Fruit fly (Drosophila melanogaster) whole organism, embryonic: Measurements from ENCODE around the gene Pp1alpha-96A.

Experiments
- Bdp1 ChIP-seq: fragments of 200-800 bp; sonication (Bioruptor generic); optimal IDR thresholded peaks from 3 replicates; lab custom pipeline; 2016; ENCODE audit warnings: missing biosample characterization, missing genetic modification characterization
- CG11560 ChIP-seq: fragments of 200-800 bp; sonication (Bioruptor generic); IDR thresholded peaks from 3 replicates; pipeline ENCODE4 v1.3.6; 2022; ENCODE audit warnings: missing biosample characterization, missing genetic modification characterization
- CG11695 ChIP-seq: fragments of 200-800 bp; sonication (Bioruptor generic); IDR thresholded peaks from 3 replicates; pipeline ENCODE4 v1.3.6; 2022; ENCODE audit warnings: missing biosample characterization, missing genetic modification characterization
- CG11723 ChIP-seq: fragments of 200-800 bp; sonication (Bioruptor generic); optimal IDR thresholded peaks from 2 replicates; lab custom pipeline; 2017; ENCODE audit warnings: missing biosample characterization, mild to moderate bottlenecking, missing genetic modification characterization
- CG14014 ChIP-seq: fragments of 200-800 bp; sonication (Bioruptor generic); IDR thresholded peaks from 2 replicates; pipeline ENCODE4 v1.3.6; 2022; ENCODE audit warnings: missing biosample characterization, missing genetic modification characterization
- CG16863 ChIP-seq: fragments of 200-800 bp; sonication (Bioruptor generic); optimal IDR thresholded peaks from 3 replicates; lab custom pipeline; 2016; ENCODE audit warnings: missing biosample characterization, missing genetic modification characterization
- CG17361 ChIP-seq: fragments of 200-800 bp; sonication (Bioruptor generic); IDR thresholded peaks from 3 replicates; pipeline ENCODE4 v1.3.6; 2022; ENCODE audit warnings: missing biosample characterization, missing genetic modification characterization
- CG18262 ChIP-seq: fragments of 200-800 bp; optimal IDR thresholded peaks from 3 replicates; lab custom pipeline; 2019; ENCODE audit warnings: missing biosample characterization, mild to moderate bottlenecking, missing genetic modification characterization, moderate library complexity
- CG2116 ChIP-seq: fragments of 200-800 bp; sonication (Bioruptor generic); optimal IDR thresholded peaks from 3 replicates; lab custom pipeline; 2018; ENCODE audit warnings: missing biosample characterization, mild to moderate bottlenecking, missing genetic modification characterization
- CG2129 ChIP-seq: fragments of 200-800 bp; sonication (Bioruptor generic); IDR thresholded peaks from 2 replicates; pipeline ENCODE4 v1.3.6; 2022; ENCODE audit warnings: missing biosample characterization, missing genetic modification characterization; ENCODE audit not compliant: partially characterized antibody
- CG30431 ChIP-seq: fragments of 200-800 bp; sonication (Bioruptor generic); optimal IDR thresholded peaks from 2 replicates; lab custom pipeline; 2017; ENCODE audit warnings: missing biosample characterization, missing genetic modification characterization
- CG3281 ChIP-seq: fragments of 200-800 bp; sonication (Bioruptor generic); optimal IDR thresholded peaks from 3 replicates; lab custom pipeline; 2017; ENCODE audit warnings: missing biosample characterization, mild to moderate bottlenecking, missing genetic modification characterization
- CG34422 ChIP-seq: fragments of 200-800 bp; sonication (Bioruptor generic); IDR thresholded peaks from 3 replicates; pipeline ENCODE4 v1.3.6; 2022; ENCODE audit warnings: missing biosample characterization, missing genetic modification characterization
- CG3995 ChIP-seq: fragments of 200-800 bp; sonication (Bioruptor generic); optimal IDR thresholded peaks from 3 replicates; lab custom pipeline; 2016; ENCODE audit warnings: missing biosample characterization, missing genetic modification characterization
- CG6689 ChIP-seq: fragments of 200-800 bp; sonication (Bioruptor generic); IDR thresholded peaks from 2 replicates; pipeline ENCODE4 v1.3.6; 2022; ENCODE audit warnings: missing biosample characterization, missing genetic modification characterization
- CG7987 ChIP-seq: fragments of 200-800 bp; sonication (Bioruptor generic); optimal IDR thresholded peaks from 2 replicates; lab custom pipeline; 2018; ENCODE audit warnings: missing biosample characterization, mild to moderate bottlenecking, missing genetic modification characterization, moderate library complexity
- CG8290 ChIP-seq, 3 experiments: fragments of 200-800 bp; sonication (Bioruptor generic); optimal IDR thresholded peaks; 2 replicates each; lab custom pipeline; 2016 to 2019; ENCODE audit warnings: missing biosample characterization in 3 of 3, missing genetic modification characterization in 3 of 3, mild to moderate bottlenecking in 2 of 3, moderate library complexity in 1 of 3
- CG9215 ChIP-seq: fragments of 200-800 bp; sonication (Bioruptor generic); IDR thresholded peaks from 2 replicates; pipeline ENCODE4 v1.3.6; 2022; ENCODE audit warnings: missing biosample characterization, missing genetic modification characterization
- D ChIP-seq, 2 experiments: fragments of 200-800 bp in 1 of 2; fragments of >200 bp in 1 of 2; sonication (Bioruptor generic) in 1 of 2; optimal IDR thresholded peaks; 2 replicates in 1 of 2; 3 replicates in 1 of 2; lab custom pipeline; 2017; ENCODE audit warnings: mild to moderate bottlenecking in 1 of 2, missing biosample characterization in 1 of 2, missing genetic modification characterization in 1 of 2, missing genetic modification reagents in 1 of 2
- Dbx ChIP-seq: fragments of 200-800 bp; sonication (Bioruptor generic); IDR thresholded peaks from 3 replicates; pipeline ENCODE4 v1.3.6; 2022; ENCODE audit warnings: missing biosample characterization, missing genetic modification characterization
- Dfd ChIP-seq, 2 experiments: fragments of >200 bp; optimal IDR thresholded peaks; 2 replicates each; lab custom pipeline; 2017; ENCODE audit warnings: missing biosample characterization in 2 of 2, missing genetic modification characterization in 2 of 2
- Dip2 ChIP-seq: fragments of 200-800 bp; sonication (Bioruptor generic); IDR thresholded peaks from 2 replicates; pipeline ENCODE4 v1.3.6; 2022; ENCODE audit warnings: missing biosample characterization, missing genetic modification characterization
- Drgx ChIP-seq: fragments of 200-800 bp; sonication (Bioruptor generic); IDR thresholded peaks from 2 replicates; pipeline ENCODE4 v1.3.6; 2022; ENCODE audit warnings: missing biosample characterization, missing genetic modification characterization
- Fer3 ChIP-seq: fragments of 200-800 bp; sonication (Bioruptor generic); optimal IDR thresholded peaks from 2 replicates; lab custom pipeline; 2018; ENCODE audit warnings: missing biosample characterization, mild to moderate bottlenecking, missing genetic modification characterization, moderate library complexity
- HHEX ChIP-seq: fragments of 200-800 bp; sonication (Bioruptor generic); optimal IDR thresholded peaks from 3 replicates; lab custom pipeline; 2017; ENCODE audit warnings: missing biosample characterization, mild to moderate bottlenecking, missing genetic modification characterization, missing genetic modification reagents
- Jarid2 ChIP-seq: fragments of 200-800 bp; sonication (Bioruptor generic); optimal IDR thresholded peaks from 3 replicates; lab custom pipeline; 2017; ENCODE audit warnings: mild to moderate bottlenecking, missing biosample characterization, missing genetic modification reagents, missing genetic modification characterization
- Kr ChIP-seq: fragments of 200-800 bp; sonication (Bioruptor generic); optimal IDR thresholded peaks from 2 replicates; lab custom pipeline; 2017; ENCODE audit warnings: missing biosample characterization, mild to moderate bottlenecking, missing genetic modification characterization
- Nf-YB ChIP-seq: fragments of 200-800 bp; sonication (Bioruptor generic); optimal IDR thresholded peaks from 3 replicates; lab custom pipeline; 2019; ENCODE audit warnings: missing biosample characterization, mild to moderate bottlenecking, missing genetic modification characterization, moderate library complexity
- ara ChIP-seq: fragments of 200-800 bp; sonication (Bioruptor generic); IDR thresholded peaks from 2 replicates; pipeline ENCODE4 v1.3.6; 2022; ENCODE audit warnings: missing biosample characterization, missing genetic modification characterization
- bcd ChIP-seq: fragments of 200-800 bp; sonication (Bioruptor generic); optimal IDR thresholded peaks from 2 replicates; lab custom pipeline; 2017; ENCODE audit warnings: missing biosample characterization, mild to moderate bottlenecking, missing genetic modification characterization
- br ChIP-seq: fragments of >200 bp; optimal IDR thresholded peaks from 2 replicates; lab custom pipeline; 2017
- dan ChIP-seq: fragments of 200-800 bp; sonication (Bioruptor generic); IDR thresholded peaks from 2 replicates; pipeline ENCODE4 v1.3.6; 2022; ENCODE audit warnings: missing biosample characterization, missing genetic modification characterization
- dimm ChIP-seq: fragments of 200-800 bp; sonication (Bioruptor generic); IDR thresholded peaks from 2 replicates; pipeline ENCODE4 v1.3.6; 2022; ENCODE audit warnings: missing biosample characterization, missing genetic modification characterization
- dmrt99B ChIP-seq: fragments of 200-800 bp; sonication (Bioruptor generic); optimal IDR thresholded peaks from 2 replicates; lab custom pipeline; 2018; ENCODE audit warnings: missing biosample characterization, mild to moderate bottlenecking, missing genetic modification characterization, moderate library complexity
- ems ChIP-seq: fragments of 200-800 bp; sonication (Bioruptor generic); optimal IDR thresholded peaks from 3 replicates; lab custom pipeline; 2016; ENCODE audit warnings: missing biosample characterization, missing genetic modification characterization
- fru ChIP-seq: fragments of >200 bp; optimal IDR thresholded peaks from 2 replicates; lab custom pipeline; 2017
- gfzf ChIP-seq: fragments of 200-800 bp; sonication (Bioruptor generic); optimal IDR thresholded peaks from 2 replicates; lab custom pipeline; 2016; ENCODE audit warnings: missing biosample characterization, mild to moderate bottlenecking, missing genetic modification characterization, moderate library complexity
- h ChIP-seq: fragments of >200 bp; optimal IDR thresholded peaks from 2 replicates; lab custom pipeline; 2017
- kay ChIP-seq: fragments of 200-800 bp; sonication (Bioruptor generic); optimal IDR thresholded peaks from 2 replicates; lab custom pipeline; 2016; ENCODE audit warnings: missing biosample characterization, missing genetic modification characterization
- lola ChIP-seq, 3 experiments: fragments of >200 bp in 2 of 3; fragments of 200-800 bp in 1 of 3; sonication (Bioruptor generic) in 1 of 3; optimal IDR thresholded peaks; 2 replicates each; lab custom pipeline; 2017 to 2019; ENCODE audit warnings: missing biosample characterization in 3 of 3, missing genetic modification characterization in 3 of 3, mild to moderate bottlenecking in 1 of 3, moderate library complexity in 1 of 3
- mam ChIP-seq: fragments of 200-800 bp; sonication (Bioruptor generic); optimal IDR thresholded peaks from 3 replicates; lab custom pipeline; 2016; ENCODE audit warnings: missing biosample characterization, missing genetic modification characterization
- odd ChIP-seq: fragments of 200-800 bp; sonication (Bioruptor generic); optimal IDR thresholded peaks from 2 replicates; lab custom pipeline; 2017; ENCODE audit warnings: missing biosample characterization, mild to moderate bottlenecking, missing genetic modification characterization
- peb ChIP-seq: fragments of 200-800 bp; sonication (Bioruptor generic); IDR thresholded peaks from 2 replicates; pipeline ENCODE4 v1.3.6; 2022; ENCODE audit warnings: missing biosample characterization, missing genetic modification characterization
- prd ChIP-seq, 3 experiments: fragments of >200 bp in 2 of 3; fragments of 200-800 bp in 1 of 3; sonication (Bioruptor generic) in 1 of 3; optimal IDR thresholded peaks in 2 of 3; IDR thresholded peaks in 1 of 3; 2 replicates in 2 of 3; 3 replicates in 1 of 3; pipeline versions ENCODE4 v1.3.6 to Lab custom; 2017 to 2022; ENCODE audit warnings: missing biosample characterization in 1 of 3, missing genetic modification characterization in 1 of 3
- schlank ChIP-seq: fragments of 200-800 bp; sonication (Bioruptor generic); optimal IDR thresholded peaks from 2 replicates; lab custom pipeline; 2018; ENCODE audit warnings: missing biosample characterization, mild to moderate bottlenecking, missing genetic modification characterization
- slp2 ChIP-seq: fragments of 200-800 bp; sonication (Bioruptor generic); optimal IDR thresholded peaks from 2 replicates; lab custom pipeline; 2016; ENCODE audit warnings: missing biosample characterization, missing genetic modification characterization
- tgo ChIP-seq: fragments of 200-800 bp; sonication (Bioruptor generic); IDR thresholded peaks from 3 replicates; pipeline ENCODE4 v1.3.6; 2022; ENCODE audit warnings: missing biosample characterization, missing genetic modification characterization
- tio ChIP-seq: fragments of 200-800 bp; sonication (Bioruptor generic); optimal IDR thresholded peaks from 2 replicates; lab custom pipeline; 2017; ENCODE audit warnings: missing biosample characterization, missing genetic modification characterization, inconsistent platforms
- trem ChIP-seq: fragments of 200-800 bp; optimal IDR thresholded peaks from 3 replicates; lab custom pipeline; 2019; ENCODE audit warnings: missing biosample characterization, mild to moderate bottlenecking, missing genetic modification characterization, moderate library complexity
- unc-4 ChIP-seq: fragments of 200-800 bp; sonication (Bioruptor generic); IDR thresholded peaks from 2 replicates; pipeline ENCODE4 v1.3.6; 2022; ENCODE audit warnings: missing biosample characterization, missing genetic modification characterization; ENCODE audit not compliant: partially characterized antibody
- zfh1 ChIP-seq: fragments of 200-800 bp; sonication (Bioruptor generic); IDR thresholded peaks from 3 replicates; pipeline ENCODE4 v1.3.6; 2022; ENCODE audit warnings: missing biosample characterization, missing genetic modification characterization

Gene Pp1alpha-96A

DNA sequence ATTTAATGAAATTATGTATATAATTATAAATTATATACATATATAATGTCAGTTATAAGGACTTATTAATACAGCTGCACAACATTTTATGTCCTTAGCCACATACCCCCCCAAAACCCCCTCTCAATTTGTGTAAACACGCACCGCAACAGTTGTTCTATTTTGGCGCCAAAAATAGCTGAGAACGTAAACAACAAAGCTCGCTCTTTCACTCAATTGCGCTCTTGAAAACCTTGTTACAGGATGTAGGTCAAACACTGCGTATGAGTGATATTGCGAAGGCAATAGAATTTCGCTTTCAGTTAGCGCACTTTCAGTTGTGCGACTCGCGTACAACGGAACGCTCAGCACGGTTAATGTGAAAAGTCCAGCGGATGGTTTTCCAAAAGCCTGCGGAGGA lies 26.3 kb downstream of the Pp1alpha-96A start, which contains the start of gene Esyt2 (continued):
- TF ChIP-seq ara (GFP tag; lab: Robert Waterston, UW) (no peak), Jarid2 (peak; percentile 5), HHEX (GFP tag; lab: Kevin White, UChicago) (peak; percentile 55), lola (GFP tag; optimal IDR thresholded peaks at IDR 0.05; lab: Kevin White, UChicago) (no peak), Drgx (GFP tag; lab: Robert Waterston, UW) (peak; percentile 71), zfh1 (peak; percentile 6; the same call in 1 of the 3 replicates), CG34422 (GFP tag; lab: Robert Waterston, UW) (peak; percentile 64; the same call in 1 of the 3 replicates), CG16863 (GFP tag; lab: Kevin White, UChicago) (no peak), ems (GFP tag; lab: Kevin White, UChicago) (no peak), br (lab: Kevin White, UChicago) (no peak), schlank (tag; lab: Kevin White, UChicago) (no peak), odd (GFP tag; lab: Kevin White, UChicago) (no peak), D (optimal IDR thresholded peaks at IDR 0.05; lab: Kevin White, UChicago) (no peak), D (GFP tag; optimal IDR thresholded peaks at IDR 0.05; lab: Kevin White, UChicago) (no peak), gfzf (GFP tag; lab: Kevin White, UChicago) (no peak), mam (GFP tag; lab: Kevin White, UChicago) (peak; percentile 10), h (no peak), CG11560 (tag; lab: Robert Waterston, UW) (no peak), CG2129 (GFP tag; lab: Robert Waterston, UW) (no peak), CG11695 (peak; percentile 63; the same call in 2 of the 3 replicates), CG14014 (GFP tag; lab: Robert Waterston, UW) (peak; percentile 28; the same call in 1 of the 2 replicates), tgo (peak; percentile 58; the same call in 2 of the 3 replicates), bcd (GFP tag; lab: Kevin White, UChicago) (peak; percentile 53), peb (no peak), CG3995 (GFP tag; lab: Kevin White, UChicago) (no peak), CG3281 (GFP tag; lab: Kevin White, UChicago) (peak; percentile 54), Dfd (GFP tag; optimal IDR thresholded peaks at IDR 0.05; lab: Kevin White, UChicago) (no peak), CG8290 (GFP tag; optimal IDR thresholded peaks at IDR 0.05; lab: Kevin White, UChicago) (no peak), CG8290 (tag; optimal IDR thresholded peaks at IDR 0.05; lab: Kevin White, UChicago) (peak in 1 of 2 experiments; percentile 51), CG2116 (GFP tag; lab: Kevin White, UChicago) (no peak), trem (tag; lab: Kevin White, UChicago) (no peak), prd (optimal IDR thresholded peaks at IDR 0.05; lab: Kevin White, UChicago) (no peak), prd (GFP tag; IDR thresholded peaks at IDR 0.05; lab: Robert Waterston, UW) (peak; percentile 27; the same call in 1 of the 3 replicates), kay (GFP tag; lab: Kevin White, UChicago) (no peak), Bdp1 (GFP tag; lab: Kevin White, UChicago) (no peak), CG30431 (GFP tag; lab: Kevin White, UChicago) (no peak), Dbx (GFP tag; lab: Robert Waterston, UW) (peak; percentile 37; the same call in 1 of the 3 replicates), CG18262 (tag; lab: Kevin White, UChicago) (peak; percentile 47), dimm (GFP tag; lab: Robert Waterston, UW) (no peak), Fer3 (peak; percentile 56), dan (GFP tag; lab: Robert Waterston, UW) (no peak), CG11723 (GFP tag; lab: Kevin White, UChicago) (no peak), CG17361 (GFP tag; lab: Robert Waterston, UW) (no peak), Nf-YB (GFP tag; lab: Kevin White, UChicago) (no peak), CG7987 (peak; percentile 17), CG6689 (GFP tag; lab: Robert Waterston, UW) (peak; percentile 39; the same call in 1 of the 2 replicates), CG9215 (GFP tag; lab: Robert Waterston, UW) (no peak), slp2 (no peak), dmrt99B (tag; lab: Kevin White, UChicago) (peak; percentile 42), tio (peak; percentile 20), Kr (GFP tag; lab: Kevin White, UChicago) (no peak), Dip2 (no peak), fru (lab: Kevin White, UChicago) (no peak), unc-4 (GFP tag; lab: Robert Waterston, UW) (no peak)
